Fruit fly (Drosophila melanogaster): ENCODE results near the gene pes.

pes gene

dm6 chr2L:7993984-7994854, at the start of gene pes:
TSS of gene pes (minus strand) at chr2L:7994184.
- TF ChIP-seq Hr78 (GFP tag; optimal IDR thresholded peaks at IDR 0.05) (no peak), Dif (GFP tag; optimal IDR thresholded peaks at IDR 0.05; ENCODE audit: partially characterized antibody) (no peak), woc (GFP tag; optimal IDR thresholded peaks at IDR 0.05) (peak; percentile 99), CG32264 (GFP tag; optimal IDR thresholded peaks at IDR 0.05) (peak; percentile 69), pan (optimal IDR thresholded peaks at IDR 0.05) (no peak), Rel (GFP tag; optimal IDR thresholded peaks at IDR 0.05) (peak; percentile 82), Rel (tag; optimal IDR thresholded peaks at IDR 0.05) (peak; percentile 45), brk (GFP tag; optimal IDR thresholded peaks at IDR 0.05) (peak; percentile 72), br (GFP tag; optimal IDR thresholded peaks at IDR 0.05) (peak; percentile 35), dmrt93B (GFP tag; optimal IDR thresholded peaks at IDR 0.05) (peak; percentile 93), sv (GFP tag; optimal IDR thresholded peaks at IDR 0.05) (peak; percentile 83), fru (GFP tag; optimal IDR thresholded peaks at IDR 0.05) (peak; percentile 97), ey (GFP tag; optimal IDR thresholded peaks at IDR 0.05) (peak; percentile 41), Dfd (GFP tag; optimal IDR thresholded peaks at IDR 0.05) (no peak), OdsH (GFP tag; optimal IDR thresholded peaks at IDR 0.05) (peak; percentile 48), jim (GFP tag; optimal IDR thresholded peaks at IDR 0.05) (peak; percentile 33), Sp1 (GFP tag; optimal IDR thresholded peaks at IDR 0.05) (peak; percentile 16), CG9705 (GFP tag; optimal IDR thresholded peaks at IDR 0.05) (peak; percentile 92), dl (GFP tag; optimal IDR thresholded peaks at IDR 0.05; ENCODE audit: insufficient read depth in 1 of 2, partially characterized antibody in 2 of 2) (peak; percentile 8 to 27), Hnf4 (GFP tag; optimal IDR thresholded peaks at IDR 0.05) (peak; percentile 43), foxo (GFP tag; optimal IDR thresholded peaks at IDR 0.05) (peak; percentile 33 to 98), psq (GFP tag; optimal IDR thresholded peaks at IDR 0.05) (peak; percentile 84), h (GFP tag; optimal IDR thresholded peaks at IDR 0.05) (peak; percentile 98), rgr (GFP tag; optimal IDR thresholded peaks at IDR 0.05) (peak; percentile 93), Vsx2 (GFP tag; optimal IDR thresholded peaks at IDR 0.05; ENCODE audit: partially characterized antibody) (peak; percentile 49), usp (GFP tag; optimal IDR thresholded peaks at IDR 0.05) (no peak), GATAd (GFP tag; optimal IDR thresholded peaks at IDR 0.05) (no peak), HLH106 (tag; optimal IDR thresholded peaks at IDR 0.05) (peak; percentile 85), Hr83 (GFP tag; optimal IDR thresholded peaks at IDR 0.05; ENCODE audit: poor library complexity, severe bottlenecking) (peak; percentile 83), Abd-B (GFP tag; optimal IDR thresholded peaks at IDR 0.05) (no peak), Jra (GFP tag; optimal IDR thresholded peaks at IDR 0.05) (peak; percentile 8), CrebA (GFP tag; optimal IDR thresholded peaks at IDR 0.05; ENCODE audit: borderline replicate concordance) (peak; percentile 88), Myc (optimal IDR thresholded peaks at IDR 0.05) (peak; percentile 43), sage (GFP tag; optimal IDR thresholded peaks at IDR 0.05) (peak; percentile 93)

dm6 chr2L:8043282-8043668, 49.3 kb upstream of the pes start, which contains the start of gene Megf8:
TSS of gene Megf8 (plus strand) at chr2L:8043471.
- no peak for TF ChIP-seq woc (GFP tag; optimal IDR thresholded peaks at IDR 0.05)
- TF ChIP-seq Jra (GFP tag; optimal IDR thresholded peaks at IDR 0.05): no peak
- no peak for TF ChIP-seq h (GFP tag; optimal IDR thresholded peaks at IDR 0.05)
- TF ChIP-seq sage (GFP tag; optimal IDR thresholded peaks at IDR 0.05): no peak
- no peak for TF ChIP-seq ey (GFP tag; optimal IDR thresholded peaks at IDR 0.05)

- TF ChIP-seq Sp1 (GFP tag; optimal IDR thresholded peaks at IDR 0.05): peak; percentile 67
- TF ChIP-seq Jra (GFP tag; optimal IDR thresholded peaks at IDR 0.05): no peak
- no peak for TF ChIP-seq lola (GFP tag; optimal IDR thresholded peaks at IDR 0.05)
- no peak for TF ChIP-seq brk (GFP tag; optimal IDR thresholded peaks at IDR 0.05)
- TF ChIP-seq psq (GFP tag; optimal IDR thresholded peaks at IDR 0.05): peak; percentile 1
- TF ChIP-seq dsf (GFP tag; optimal IDR thresholded peaks at IDR 0.05; ENCODE audit: borderline replicate concordance): no peak
- no peak for TF ChIP-seq Dfd (GFP tag; optimal IDR thresholded peaks at IDR 0.05)
- no peak for TF ChIP-seq Rel (GFP tag; optimal IDR thresholded peaks at IDR 0.05)
- peak; percentile 50 for TF ChIP-seq Rel (tag; optimal IDR thresholded peaks at IDR 0.05)
- TF ChIP-seq jim (GFP tag; optimal IDR thresholded peaks at IDR 0.05): no peak
- peak; percentile 25 for TF ChIP-seq CG9705 (GFP tag; optimal IDR thresholded peaks at IDR 0.05)
- TF ChIP-seq br (GFP tag; optimal IDR thresholded peaks at IDR 0.05): no peak
- no peak for TF ChIP-seq Mio (GFP tag; optimal IDR thresholded peaks at IDR 0.05)
- TF ChIP-seq tai (GFP tag; optimal IDR thresholded peaks at IDR 0.05): no peak
- no peak for TF ChIP-seq pan (optimal IDR thresholded peaks at IDR 0.05)
- TF ChIP-seq sv (GFP tag; optimal IDR thresholded peaks at IDR 0.05): peak; percentile 16
- TF ChIP-seq Hr78 (GFP tag; optimal IDR thresholded peaks at IDR 0.05): no peak
- peak; percentile 35 for TF ChIP-seq OdsH (GFP tag; optimal IDR thresholded peaks at IDR 0.05)
- peak; percentile 50 for TF ChIP-seq h (GFP tag; optimal IDR thresholded peaks at IDR 0.05)
- TF ChIP-seq CG32264 (GFP tag; optimal IDR thresholded peaks at IDR 0.05): no peak
- TF ChIP-seq foxo (GFP tag; optimal IDR thresholded peaks at IDR 0.05): peak in 1 of 2 experiments; percentile 45
- TF ChIP-seq Vsx2 (GFP tag; optimal IDR thresholded peaks at IDR 0.05; ENCODE audit: partially characterized antibody): no peak
- TF ChIP-seq HLH106 (tag; optimal IDR thresholded peaks at IDR 0.05): peak; percentile 17
- no peak for TF ChIP-seq dl (GFP tag; optimal IDR thresholded peaks at IDR 0.05; ENCODE audit: insufficient read depth in 1 of 2, partially characterized antibody in 2 of 2)
Observed at dm6 chr2L:8042645-8043281, 48.8 kb upstream of the pes start, which contains the start of gene RpL36A. TSS of gene RpL36A (minus strand) at chr2L:8042909.

All from whole organism, wandering third instar larva.